Worm (Caenorhabditis elegans) whole organism, early embryonic: ENCODE results near the gene dkf-2.

Experiments
- aly-1 ChIP-seq: sonication (generic microtip); optimal IDR thresholded peaks from 2 replicates; lab custom pipeline; 2016; ENCODE audit warnings: missing genetic modification characterization, missing compliant biosample characterization
- ama-1 ChIP-seq: fragments of 150-350 bp; optimal IDR thresholded peaks from 2 replicates; lab custom pipeline; 2014
- ceh-36 ChIP-seq: sonication (generic microtip); optimal IDR thresholded peaks from 2 replicates; lab custom pipeline; 2016; ENCODE audit warnings: missing genetic modification characterization, inconsistent platforms, missing compliant biosample characterization
- ets-7 ChIP-seq: sonication (generic microtip); optimal IDR thresholded peaks from 2 replicates; lab custom pipeline; 2016; ENCODE audit warnings: missing genotype, missing genetic modification characterization, missing compliant biosample characterization
- hmbx-1 ChIP-seq: sonication (generic microtip); optimal IDR thresholded peaks from 2 replicates; lab custom pipeline; 2016; ENCODE audit warnings: mild to moderate bottlenecking, missing genetic modification characterization, missing compliant biosample characterization
- hnd-1 ChIP-seq: sonication (generic microtip); optimal IDR thresholded peaks from 2 replicates; lab custom pipeline; 2016; ENCODE audit warnings: missing genetic modification characterization, missing compliant biosample characterization

DNA sequence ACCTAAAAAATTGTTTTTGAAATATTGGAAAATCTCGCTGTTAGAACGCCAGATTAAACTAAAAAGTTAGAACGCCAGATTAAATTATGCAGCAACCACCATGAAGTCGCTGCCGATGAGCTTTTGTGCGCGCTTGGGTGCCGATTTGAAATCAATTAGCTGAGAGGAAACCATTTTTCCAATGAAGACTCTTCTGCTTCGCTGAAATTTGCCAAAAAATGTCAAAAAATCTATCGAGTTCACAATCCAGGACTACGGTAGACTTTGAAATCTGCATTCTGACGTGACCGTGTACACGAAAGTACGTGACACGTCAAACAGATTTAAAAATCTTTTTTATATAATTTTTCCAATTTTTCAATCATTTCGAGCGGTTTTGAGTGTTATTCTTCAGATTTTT lies 41.5 kb downstream of the dkf-2 start, which contains the start of gene immt-2:
- no peak for TF ChIP-seq ceh-36
- no peak for TF ChIP-seq aly-1
- TF ChIP-seq hmbx-1 (tag; lab: Kevin White, UChicago): no peak
- no peak for TF ChIP-seq ama-1 (lab: Kevin White, UChicago)
- TF ChIP-seq hnd-1 (tag; lab: Kevin White, UChicago): no peak
- TF ChIP-seq ets-7 (tag; lab: Kevin White, UChicago): no peak
